Worm (Caenorhabditis elegans) whole organism, L3 larva: ENCODE data around the gene K10D6.4.

Source experiments
- ceh-82 ChIP-seq: fragments of 150-350 bp; optimal IDR thresholded peaks from 2 replicates; lab custom pipeline; 2014; ENCODE audit warnings: missing biosample characterization, missing genetic modification characterization
- egl-27 ChIP-seq: sonication (generic microtip); optimal IDR thresholded peaks from 4 replicates; lab custom pipeline; 2017; ENCODE audit warnings: missing biosample characterization, missing genetic modification reagents, missing genetic modification characterization

DNA sequence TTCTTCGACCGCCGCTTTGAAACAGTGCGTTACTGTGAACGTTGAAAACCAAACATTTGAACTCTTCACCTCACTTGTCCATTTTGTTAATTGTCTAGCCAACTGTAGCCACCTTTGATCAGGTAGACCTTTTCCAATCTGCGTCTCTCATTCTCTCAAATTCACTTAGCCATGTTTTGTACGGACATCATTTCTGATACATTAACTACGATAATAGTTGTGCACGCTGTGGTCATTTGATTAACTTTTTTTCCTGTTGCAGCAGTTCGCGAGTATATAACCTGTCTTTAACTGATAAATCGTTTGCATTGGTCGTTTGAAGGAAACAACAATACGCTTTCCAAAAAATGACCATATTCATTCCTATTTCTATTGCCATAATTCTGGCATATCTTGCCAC, 15.7 kb downstream of the K10D6.4 start, which contains the start of gene cyp-29A2:
- no peak for TF ChIP-seq egl-27
- no peak for TF ChIP-seq ceh-82 (tag; lab: Kevin White, UChicago)
